Worm (Caenorhabditis elegans) whole organism, L1 larva: ENCODE results near the gene sde-2.

Experiments
- C04F5.9 ChIP-seq: sonication (generic microtip); optimal IDR thresholded peaks from 2 replicates; lab custom pipeline; 2016; ENCODE audit warnings: missing genetic modification characterization, missing compliant biosample characterization
- C16A3.4 ChIP-seq: fragments of 150-350 bp; optimal IDR thresholded peaks from 2 replicates; lab custom pipeline; 2014; ENCODE audit warnings: missing biosample characterization, missing genetic modification characterization
- aly-2 ChIP-seq: fragments of 150-350 bp; optimal IDR thresholded peaks from 2 replicates; lab custom pipeline; 2014; ENCODE audit warnings: missing biosample characterization, missing genetic modification characterization
- ama-1 ChIP-seq: fragments of 150-350 bp; optimal IDR thresholded peaks from 2 replicates; lab custom pipeline; 2014
- ceh-8 ChIP-seq: fragments of 200-800 bp; sonication (Bioruptor generic); optimal IDR thresholded peaks from 2 replicates; lab custom pipeline; 2018; ENCODE audit warnings: mild to moderate bottlenecking, missing genetic modification characterization, moderate library complexity, missing compliant biosample characterization
- ceh-82 ChIP-seq, 3 experiments: fragments of 150-350 bp in 1 of 3; sonication (generic microtip) in 2 of 3; optimal IDR thresholded peaks; 2 replicates each; lab custom pipeline; 2014 to 2017; ENCODE audit warnings: missing biosample characterization in 3 of 3, missing genetic modification characterization in 3 of 3
- ceh-90 ChIP-seq: sonication (generic microtip); optimal IDR thresholded peaks from 2 replicates; lab custom pipeline; 2016; ENCODE audit warnings: missing genetic modification characterization, missing compliant biosample characterization
- ces-1 ChIP-seq: fragments of 150-350 bp; optimal IDR thresholded peaks from 2 replicates; lab custom pipeline; 2014; ENCODE audit warnings: missing biosample characterization, missing genetic modification reagents, missing genetic modification characterization
- dpl-1 ChIP-seq, 3 experiments: fragments of 150-350 bp in 2 of 3; sonication (generic microtip) in 1 of 3; optimal IDR thresholded peaks; 2 replicates each; lab custom pipeline; 2014 to 2017; ENCODE audit warnings: missing biosample characterization in 3 of 3, missing genetic modification characterization in 3 of 3, missing genetic modification reagents in 3 of 3
- dsc-1 ChIP-seq: sonication (generic microtip); optimal IDR thresholded peaks from 2 replicates; lab custom pipeline; 2016; ENCODE audit warnings: mild to moderate bottlenecking, missing genetic modification characterization, missing compliant biosample characterization
- efl-3 ChIP-seq: fragments of 200-800 bp; sonication (Bioruptor generic); optimal IDR thresholded peaks from 2 replicates; lab custom pipeline; 2018; ENCODE audit warnings: mild to moderate bottlenecking, missing genetic modification characterization, missing compliant biosample characterization
- egl-27 ChIP-seq, 2 experiments: fragments of 150-350 bp in 1 of 2; sonication (generic microtip); optimal IDR thresholded peaks; 3 replicates each; lab custom pipeline; 2017 to 2018; ENCODE audit warnings: missing biosample characterization in 2 of 2, missing genetic modification characterization in 2 of 2, missing genetic modification reagents in 2 of 2
- elt-3 ChIP-seq, 6 experiments: fragments of 150-350 bp in 1 of 6; sonication (generic microtip); optimal IDR thresholded peaks; 2 replicates each; lab custom pipeline; 2017 to 2018; ENCODE audit warnings: missing biosample characterization in 6 of 6, missing genetic modification characterization in 6 of 6, inconsistent platforms in 1 of 6
- fkh-10 ChIP-seq: sonication (generic microtip); optimal IDR thresholded peaks from 2 replicates; lab custom pipeline; 2017; ENCODE audit warnings: missing biosample characterization, missing genetic modification reagents, missing genetic modification characterization
- fkh-8 ChIP-seq: sonication (generic microtip); optimal IDR thresholded peaks from 2 replicates; lab custom pipeline; 2016; ENCODE audit warnings: mild to moderate bottlenecking, missing genetic modification characterization, missing compliant biosample characterization
- grh-1 ChIP-seq: fragments of 200-800 bp; sonication (Bioruptor generic); IDR thresholded peaks from 2 replicates; pipeline ENCODE4 v1.3.6; 2022; ENCODE audit warnings: missing genetic modification reagents, missing genetic modification characterization, missing compliant biosample characterization
- hlh-17 ChIP-seq: fragments of 200-800 bp; sonication (Bioruptor generic); optimal IDR thresholded peaks from 2 replicates; lab custom pipeline; 2018; ENCODE audit warnings: missing genetic modification characterization, mild to moderate bottlenecking, missing compliant biosample characterization, moderate library complexity, borderline replicate concordance
- hpl-2 ChIP-seq: fragments of 150-350 bp; optimal IDR thresholded peaks from 2 replicates; lab custom pipeline; 2014; ENCODE audit warnings: missing biosample characterization, missing genetic modification reagents, missing genetic modification characterization
- irx-1 ChIP-seq: sonication (generic microtip); optimal IDR thresholded peaks from 2 replicates; lab custom pipeline; 2016; ENCODE audit warnings: missing genetic modification characterization, missing compliant biosample characterization
- isw-1 ChIP-seq: fragments of 200-800 bp; sonication (Bioruptor generic); IDR thresholded peaks from 2 replicates; pipeline ENCODE4 v1.3.6; 2022; ENCODE audit warnings: missing genetic modification characterization, missing compliant biosample characterization
- jun-1 ChIP-seq: fragments of 150-350 bp; optimal IDR thresholded peaks from 2 replicates; lab custom pipeline; 2014; ENCODE audit warnings: missing biosample characterization, missing genetic modification reagents, missing genetic modification characterization
- lin-14 ChIP-seq: fragments of 200-800 bp; sonication (Bioruptor generic); optimal IDR thresholded peaks from 2 replicates; lab custom pipeline; 2018; ENCODE audit warnings: mild to moderate bottlenecking, missing genetic modification characterization, moderate library complexity, missing compliant biosample characterization
- mdl-1 ChIP-seq, 2 experiments: fragments of 150-350 bp; optimal IDR thresholded peaks; 2 replicates each; lab custom pipeline; 2014 to 2017; ENCODE audit warnings: missing biosample characterization in 2 of 2, missing genetic modification characterization in 2 of 2, inconsistent platforms in 1 of 2
- mef-2 ChIP-seq: fragments of 150-350 bp; optimal IDR thresholded peaks from 2 replicates; lab custom pipeline; 2014; ENCODE audit warnings: missing biosample characterization, missing genetic modification characterization
- nhr-19 ChIP-seq: fragments of 200-800 bp; sonication (Bioruptor generic); conservative IDR thresholded peaks from 2 replicates; pipeline ENCODE4 v1.3.6; 2022; ENCODE audit warnings: missing genetic modification characterization, missing compliant biosample characterization
- nhr-20 ChIP-seq: sonication (generic microtip); optimal IDR thresholded peaks from 2 replicates; lab custom pipeline; 2016; ENCODE audit warnings: mild to moderate bottlenecking, missing genetic modification characterization, missing compliant biosample characterization
- nhr-237 ChIP-seq: fragments of 150-350 bp; optimal IDR thresholded peaks from 2 replicates; lab custom pipeline; 2014; ENCODE audit warnings: missing biosample characterization, missing genetic modification characterization
- nhr-47 ChIP-seq: sonication (generic microtip); optimal IDR thresholded peaks from 2 replicates; lab custom pipeline; 2016; ENCODE audit warnings: mild to moderate bottlenecking, missing genetic modification characterization, moderate library complexity, missing compliant biosample characterization
- nhr-71 ChIP-seq: sonication (generic microtip); optimal IDR thresholded peaks from 2 replicates; lab custom pipeline; 2016; ENCODE audit warnings: mild to moderate bottlenecking, missing genetic modification characterization, moderate library complexity, missing compliant biosample characterization
- nhr-76 ChIP-seq: sonication (generic microtip); optimal IDR thresholded peaks from 2 replicates; lab custom pipeline; 2017; ENCODE audit warnings: missing biosample characterization, missing genetic modification characterization
- nhr-77 ChIP-seq: fragments of 150-350 bp; optimal IDR thresholded peaks from 2 replicates; lab custom pipeline; 2014; ENCODE audit warnings: missing biosample characterization, missing genetic modification characterization
- nhr-85 ChIP-seq: sonication (generic microtip); peaks from one replicate; lab custom pipeline; 2016; ENCODE audit warnings: missing genetic modification characterization, inconsistent platforms, missing compliant biosample characterization
- pag-3 ChIP-seq: sonication (generic microtip); optimal IDR thresholded peaks from 2 replicates; lab custom pipeline; 2017; ENCODE audit warnings: missing genetic modification characterization, mild to moderate bottlenecking, missing compliant biosample characterization, antibody characterized with exemption, borderline replicate concordance; ENCODE audit not compliant: insufficient read depth
- pax-3 ChIP-seq: fragments of 200-800 bp; sonication (Bioruptor generic); optimal IDR thresholded peaks from 2 replicates; lab custom pipeline; 2018; ENCODE audit warnings: mild to moderate bottlenecking, missing genetic modification characterization, moderate library complexity, missing compliant biosample characterization
- skn-1 ChIP-seq: fragments of 150-350 bp; optimal IDR thresholded peaks from 2 replicates; lab custom pipeline; 2014; ENCODE audit warnings: missing biosample characterization, missing genetic modification characterization
- snu-23 ChIP-seq: sonication (generic microtip); optimal IDR thresholded peaks from 2 replicates; lab custom pipeline; 2016; ENCODE audit warnings: missing genetic modification characterization, missing compliant biosample characterization
- sptf-1 ChIP-seq: fragments of 150-350 bp; optimal IDR thresholded peaks from 2 replicates; lab custom pipeline; 2014; ENCODE audit warnings: missing biosample characterization, missing genetic modification characterization
- sup-37 ChIP-seq: fragments of 200-800 bp; sonication (Bioruptor generic); optimal IDR thresholded peaks from 2 replicates; lab custom pipeline; 2018; ENCODE audit warnings: mild to moderate bottlenecking, missing genetic modification characterization, missing compliant biosample characterization
- tlp-1 ChIP-seq: fragments of 150-350 bp; optimal IDR thresholded peaks from 2 replicates; lab custom pipeline; 2014; ENCODE audit warnings: missing biosample characterization, missing genetic modification characterization
- unc-130 ChIP-seq: fragments of 150-350 bp; optimal IDR thresholded peaks from 2 replicates; lab custom pipeline; 2017; ENCODE audit warnings: missing biosample characterization, missing genetic modification characterization, inconsistent platforms
- unc-30 ChIP-seq: sonication (generic microtip); optimal IDR thresholded peaks from 2 replicates; lab custom pipeline; 2017; ENCODE audit warnings: missing biosample characterization, missing genetic modification characterization
- unc-62 ChIP-seq: fragments of 150-350 bp; optimal IDR thresholded peaks from 2 replicates; lab custom pipeline; 2014; ENCODE audit warnings: missing biosample characterization, missing genetic modification reagents, missing genetic modification characterization
- vab-15 ChIP-seq: sonication (generic microtip); optimal IDR thresholded peaks from 2 replicates; lab custom pipeline; 2017; ENCODE audit warnings: missing genotype, mild to moderate bottlenecking, missing genetic modification characterization, missing compliant biosample characterization
- xbp-1 ChIP-seq: sonication (generic microtip); optimal IDR thresholded peaks from 2 replicates; lab custom pipeline; 2016; ENCODE audit warnings: missing genetic modification characterization, missing compliant biosample characterization
- zip-4 ChIP-seq: fragments of 200-800 bp; sonication (Bioruptor generic); optimal IDR thresholded peaks from 2 replicates; lab custom pipeline; 2018; ENCODE audit warnings: mild to moderate bottlenecking, missing genetic modification characterization, moderate library complexity, missing compliant biosample characterization
- ztf-4 ChIP-seq: fragments of 150-350 bp; optimal IDR thresholded peaks from 2 replicates; lab custom pipeline; 2014; ENCODE audit warnings: missing biosample characterization, missing genetic modification characterization

Gene sde-2

ce11 chrV:13664340-13664916, 37.1 kb downstream of the sde-2 start (continued):
- TF ChIP-seq vab-15 (tag; lab: Kevin White, UChicago) (no peak), egl-27 (tag; optimal IDR thresholded peaks at IDR 0.05; lab: Kevin White, UChicago) (no peak), nhr-85 (peak; percentile 44), nhr-237 (tag; lab: Kevin White, UChicago) (no peak), ceh-82 (tag; optimal IDR thresholded peaks at IDR 0.05; lab: Kevin White, UChicago) (no peak), ces-1 (no peak), mef-2 (tag; lab: Kevin White, UChicago) (no peak), unc-30 (tag; lab: Kevin White, UChicago) (no peak), xbp-1 (tag; lab: Kevin White, UChicago) (no peak), lin-14 (GFP tag; lab: Kevin White, UChicago) (peak; percentile 18), sptf-1 (no peak), C04F5.9 (no peak), nhr-47 (tag; lab: Kevin White, UChicago) (peak; percentile 43), hlh-17 (GFP tag; lab: Kevin White, UChicago) (no peak), ztf-4 (tag; lab: Kevin White, UChicago) (no peak), dpl-1 (GFP tag; optimal IDR thresholded peaks at IDR 0.05; lab: Kevin White, UChicago) (peak; percentile 48 to 77 (median 69)), jun-1 (tag; lab: Kevin White, UChicago) (peak; percentile 10), efl-3 (GFP tag; lab: Kevin White, UChicago) (no peak), nhr-76 (tag; lab: Kevin White, UChicago) (no peak), nhr-19 (GFP tag; lab: Robert Waterston, UW) (no peak), elt-3 (tag; optimal IDR thresholded peaks at IDR 0.05; lab: Kevin White, UChicago) (no peak), sup-37 (no peak), fkh-8 (tag; lab: Kevin White, UChicago) (peak; percentile 34), zip-4 (no peak), snu-23 (peak; percentile 24), mdl-1 (tag; optimal IDR thresholded peaks at IDR 0.05; lab: Kevin White, UChicago) (peak in 1 of 2 experiments; percentile 33), aly-2 (tag; lab: Kevin White, UChicago) (no peak), fkh-10 (GFP tag; lab: Kevin White, UChicago) (no peak), nhr-77 (tag; lab: Kevin White, UChicago) (no peak), ama-1 (peak; percentile 45), pag-3 (tag; lab: Kevin White, UChicago) (no peak), ceh-90 (no peak), C16A3.4 (tag; lab: Kevin White, UChicago) (no peak), ceh-8 (GFP tag; lab: Kevin White, UChicago) (no peak), hpl-2 (no peak), pax-3 (tag; lab: Kevin White, UChicago) (peak; percentile 19)
- TF ChIP-seq, all 84 proteins: peak for 19

- TF ChIP-seq lin-14 (GFP tag; lab: Kevin White, UChicago) = no peak
- TF ChIP-seq irx-1 (tag; lab: Kevin White, UChicago) = no peak
- no peak for TF ChIP-seq isw-1 (GFP tag; lab: Robert Waterston, UW)
- no peak for TF ChIP-seq pag-3 (tag; lab: Kevin White, UChicago)
- no peak for TF ChIP-seq dsc-1 (tag; lab: Kevin White, UChicago)
- no peak for TF ChIP-seq skn-1 (tag; lab: Kevin White, UChicago)
- no peak for TF ChIP-seq nhr-71 (tag; lab: Kevin White, UChicago)
- no peak for TF ChIP-seq nhr-20
- no peak for TF ChIP-seq unc-62 (GFP tag; lab: Kevin White, UChicago)
- TF ChIP-seq hlh-17 (GFP tag; lab: Kevin White, UChicago) = no peak
- TF ChIP-seq tlp-1 (tag; lab: Kevin White, UChicago) = no peak
- TF ChIP-seq vab-15 (tag; lab: Kevin White, UChicago) = no peak
- TF ChIP-seq unc-130 (tag; lab: Kevin White, UChicago) = no peak
- TF ChIP-seq fkh-10 (GFP tag; lab: Kevin White, UChicago) = no peak
- no peak for TF ChIP-seq grh-1 (GFP tag; lab: Robert Waterston, UW)
These were observed 37.7 kb downstream of the sde-2 start, which contains the start of gene rde-12 for ce11 chrV:13665089-13665488. Gene rde-12 (plus strand): TSS chrV:13665389.
